Fruit fly (Drosophila melanogaster): ENCODE measurements around the gene Cog7.

Cog7 gene

DNA sequence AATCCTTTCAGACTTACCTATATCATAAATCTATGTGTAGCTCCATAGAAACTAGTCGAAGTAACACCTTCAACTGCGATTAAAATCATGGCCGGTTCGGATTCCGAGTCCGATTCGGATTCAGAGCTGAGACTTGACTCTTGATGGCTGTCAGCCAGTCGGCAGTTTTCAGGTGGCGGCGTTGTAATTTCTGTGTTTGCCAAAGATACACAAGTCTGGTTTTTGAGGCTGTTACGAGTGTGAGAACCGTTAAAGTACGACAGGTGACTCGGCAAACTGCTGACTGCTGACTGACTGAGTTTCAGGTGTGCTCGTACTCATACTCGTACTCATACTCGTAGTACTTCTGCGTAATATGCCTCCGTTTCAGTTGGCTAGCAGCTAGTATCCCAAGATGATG lies 41.7 kb downstream of the Cog7 start (continued):
- TF ChIP-seq pan (optimal IDR thresholded peaks at IDR 0.05) (no peak), pan (GFP tag; optimal IDR thresholded peaks at IDR 0.05 in 1 of 2, IDR thresholded peaks at IDR 0.05 in 1 of 2) (no peak), Xrp1 (GFP tag; IDR thresholded peaks at IDR 0.05) (0 out of 2 replicates have a peak, but pooled peaks have one; percentile 14), CG1602 (GFP tag; optimal IDR thresholded peaks at IDR 0.05) (no peak), CG12071 (GFP tag; optimal IDR thresholded peaks at IDR 0.05) (peak; percentile 59), unc-4 (GFP tag; IDR thresholded peaks at IDR 0.05; ENCODE audit: partially characterized antibody) (no peak), CG14965 (GFP tag; optimal IDR thresholded peaks at IDR 0.05; ENCODE audit: borderline replicate concordance) (no peak), CG9932 (GFP tag; IDR thresholded peaks at IDR 0.05) (no peak; the same call in 1 of the 2 replicates), CG9609 (GFP tag; optimal IDR thresholded peaks at IDR 0.05) (no peak), Meics (GFP tag; optimal IDR thresholded peaks at IDR 0.05) (peak; percentile 46), cas (GFP tag; IDR thresholded peaks at IDR 0.05) (no peak), amos (GFP tag; IDR thresholded peaks at IDR 0.05; ENCODE audit: partially characterized antibody) (no peak), CG10543 (GFP tag; optimal IDR thresholded peaks at IDR 0.05) (peak; percentile 6), CG7987 (GFP tag; optimal IDR thresholded peaks at IDR 0.05) (peak; percentile 41), CG10267 (tag; optimal IDR thresholded peaks at IDR 0.05) (no peak), gsb (GFP tag; IDR thresholded peaks at IDR 0.05) (0 out of 2 replicates have a peak, but pooled peaks have one; percentile 19), Antp (GFP tag; optimal IDR thresholded peaks at IDR 0.05) (no peak), her (GFP tag; optimal IDR thresholded peaks at IDR 0.05) (peak; percentile 32), ci (GFP tag; IDR thresholded peaks at IDR 0.05) (no peak), Side (GFP tag; optimal IDR thresholded peaks at IDR 0.05) (peak; percentile 25), danr (GFP tag; IDR thresholded peaks at IDR 0.05) (no peak), CG4707 (GFP tag; optimal IDR thresholded peaks at IDR 0.05) (no peak), CG16815 (GFP tag; optimal IDR thresholded peaks at IDR 0.05) (no peak), CG32532 (GFP tag; IDR thresholded peaks at IDR 0.05) (peak; percentile 32; the same call in 1 of the 2 replicates), ERR (GFP tag; optimal IDR thresholded peaks at IDR 0.05) (no peak), B-H2 (GFP tag; optimal IDR thresholded peaks at IDR 0.05) (peak; percentile 39), dmrt11E (tag; optimal IDR thresholded peaks at IDR 0.05) (no peak), CG13296 (GFP tag; optimal IDR thresholded peaks at IDR 0.05) (peak; percentile 49), Mrtf (GFP tag; IDR thresholded peaks at IDR 0.05) (no peak), Fer1 (GFP tag; optimal IDR thresholded peaks at IDR 0.05) (peak; percentile 53), Deaf1 (tag; optimal IDR thresholded peaks at IDR 0.05) (peak; percentile 31), dysf (GFP tag; IDR thresholded peaks at IDR 0.05) (peak; percentile 8; the same call in 1 of the 3 replicates), tll (GFP tag; optimal IDR thresholded peaks at IDR 0.05) (peak in 1 of 2 experiments; percentile 3), dimm (GFP tag; IDR thresholded peaks at IDR 0.05) (no peak), CG12104 (GFP tag; optimal IDR thresholded peaks at IDR 0.05) (no peak), hb (GFP tag; IDR thresholded peaks at IDR 0.05; ENCODE audit: partially characterized antibody) (no peak), CG2875 (GFP tag; optimal IDR thresholded peaks at IDR 0.05) (peak; percentile 17), CG15601 (tag; optimal IDR thresholded peaks at IDR 0.05) (peak; percentile 34), fd64A (GFP tag; optimal IDR thresholded peaks at IDR 0.05) (no peak), fu2 (GFP tag; optimal IDR thresholded peaks at IDR 0.05) (no peak), unpg (GFP tag; optimal IDR thresholded peaks at IDR 0.05) (peak; percentile 29), Hand (GFP tag; optimal IDR thresholded peaks at IDR 0.05) (no peak), inv (GFP tag; IDR thresholded peaks at IDR 0.05; ENCODE audit: partially characterized antibody) (no peak), CG6813 (GFP tag; optimal IDR thresholded peaks at IDR 0.05) (peak; percentile 64), Mes4 (GFP tag; optimal IDR thresholded peaks at IDR 0.05) (no peak), sd (tag; optimal IDR thresholded peaks at IDR 0.05) (peak; percentile 9), E2f2 (GFP tag; IDR thresholded peaks at IDR 0.05) (no peak), Lim3 (GFP tag; IDR thresholded peaks at IDR 0.05) (no peak), gce (GFP tag; IDR thresholded peaks at IDR 0.05) (no peak), CG2202 (tag; optimal IDR thresholded peaks at IDR 0.05) (peak; percentile 1), CG1233 (GFP tag; optimal IDR thresholded peaks at IDR 0.05) (peak; percentile 2)

Data from whole organism, embryonic.